Worm (Caenorhabditis elegans): Measurements from ENCODE around the gene srh-88.

ce11 chrV:2992060-2992459 lies 27.4 kb upstream of the srh-88 start:
- TF ChIP-seq attf-3 (GFP tag; conservative IDR thresholded peaks at IDR 0.05) (no peak), lin-54 (GFP tag; optimal IDR thresholded peaks at IDR 0.05) (no peak)
